Fruit fly (Drosophila melanogaster): ENCODE results near the gene Reepl1.

DNA sequence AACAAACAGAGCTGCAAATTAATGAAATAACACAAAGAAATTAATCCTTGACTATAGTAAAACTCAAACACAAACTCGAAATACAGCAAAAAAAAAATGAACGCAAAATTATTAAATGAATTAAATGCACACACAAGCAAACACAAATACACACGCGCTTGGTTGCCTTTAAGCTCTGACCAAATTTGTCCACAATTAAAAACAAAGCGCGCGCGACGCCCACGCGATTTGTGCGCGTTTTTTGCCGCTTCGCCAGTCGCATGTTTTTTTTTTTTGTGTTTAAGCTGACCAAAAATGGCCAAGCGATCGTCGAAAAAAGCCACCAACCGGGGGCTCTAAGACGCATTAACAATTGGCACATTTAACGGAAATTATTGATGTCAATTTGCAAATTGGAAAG is 29.2 kb upstream of the Reepl1 start:
- TF ChIP-seq usp (GFP tag; optimal IDR thresholded peaks at IDR 0.05), result no peak
- TF ChIP-seq psq (optimal IDR thresholded peaks at IDR 0.05), result no peak
- TF ChIP-seq pan (optimal IDR thresholded peaks at IDR 0.05), result no peak

Data from whole organism.